Fruit fly (Drosophila melanogaster): ENCODE data around the gene CG12496.

- TF ChIP-seq Crg-1 (GFP tag; optimal IDR thresholded peaks at IDR 0.05) (no peak), CG7101 (tag; optimal IDR thresholded peaks at IDR 0.05) (no peak), ovo (GFP tag; optimal IDR thresholded peaks at IDR 0.05) (no peak), toe (GFP tag; optimal IDR thresholded peaks at IDR 0.05) (no peak), CG12768 (GFP tag; optimal IDR thresholded peaks at IDR 0.05) (no peak), CG33017 (tag; optimal IDR thresholded peaks at IDR 0.05) (no peak), kay (GFP tag; ENCODE audit: borderline replicate concordance) (no peak), Clk (GFP tag; optimal IDR thresholded peaks at IDR 0.05) (no peak)
These were observed 45.3 kb downstream of the CG12496 start for dm6 chrX:2365405-2365804.
